Worm (Caenorhabditis elegans): Measurements from ENCODE around the gene K01D12.8.

- no peak for TF ChIP-seq daf-12 (tag; optimal IDR thresholded peaks at IDR 0.05)
- no peak for TF ChIP-seq ceh-9 (tag; optimal IDR thresholded peaks at IDR 0.05)
- no peak for TF ChIP-seq nhr-11 (tag; optimal IDR thresholded peaks at IDR 0.05)
- TF ChIP-seq snpc-4 (tag; optimal IDR thresholded peaks at IDR 0.05), result no peak
- no peak for TF ChIP-seq nhr-77 (tag; optimal IDR thresholded peaks at IDR 0.05)
- no peak for TF ChIP-seq skn-1 (tag; optimal IDR thresholded peaks at IDR 0.05)
- no peak for TF ChIP-seq nhr-76 (tag; optimal IDR thresholded peaks at IDR 0.05)
- no peak for TF ChIP-seq nhr-237 (tag; optimal IDR thresholded peaks at IDR 0.05)
- no peak for TF ChIP-seq tbx-2 (tag; optimal IDR thresholded peaks at IDR 0.05)
- TF ChIP-seq elt-3 (tag; optimal IDR thresholded peaks at IDR 0.05), result no peak
These were observed 49.6 kb upstream of the K01D12.8 start for ce11 chrV:12352881-12353280.
